Worm (Caenorhabditis elegans): ENCODE data around the gene nspc-12.

- TF ChIP-seq fos-1 (tag; optimal IDR thresholded peaks at IDR 0.05) (no peak), lin-15B (tag; optimal IDR thresholded peaks at IDR 0.05) (no peak), nhr-11 (tag; optimal IDR thresholded peaks at IDR 0.05) (no peak), R02D3.7 (tag; optimal IDR thresholded peaks at IDR 0.05) (no peak), nhr-237 (tag; optimal IDR thresholded peaks at IDR 0.05) (no peak), sea-2 (GFP tag; optimal IDR thresholded peaks at IDR 0.05) (no peak), ceh-16 (tag; optimal IDR thresholded peaks at IDR 0.05) (no peak)
Observed at ce11 chrX:12406037-12406436, 49.6 kb upstream of the nspc-12 start.
